Worm (Caenorhabditis elegans) whole organism, L1 larva: ENCODE results near the gene C50F4.10.

ENCODE experiments used
- F16B12.6 ChIP-seq: fragments of 150-350 bp; optimal IDR thresholded peaks from 2 replicates; lab custom pipeline; 2014; ENCODE audit warnings: missing biosample characterization, missing genetic modification characterization
- blmp-1 ChIP-seq: fragments of 150-350 bp; optimal IDR thresholded peaks from 2 replicates; lab custom pipeline; 2014; ENCODE audit warnings: missing biosample characterization, missing genetic modification characterization
- ceh-82 ChIP-seq, 3 experiments: fragments of 150-350 bp in 1 of 3; sonication (generic microtip) in 2 of 3; optimal IDR thresholded peaks; 2 replicates each; lab custom pipeline; 2014 to 2017; ENCODE audit warnings: missing biosample characterization in 3 of 3, missing genetic modification characterization in 3 of 3
- ceh-88 ChIP-seq: fragments of 200-800 bp; sonication (Bioruptor generic); IDR thresholded peaks from 2 replicates; pipeline ENCODE4 v1.3.6; 2022; ENCODE audit warnings: missing genetic modification characterization, missing compliant biosample characterization
- ceh-90 ChIP-seq: sonication (generic microtip); optimal IDR thresholded peaks from 2 replicates; lab custom pipeline; 2016; ENCODE audit warnings: missing genetic modification characterization, missing compliant biosample characterization
- ces-1 ChIP-seq: fragments of 150-350 bp; optimal IDR thresholded peaks from 2 replicates; lab custom pipeline; 2014; ENCODE audit warnings: missing biosample characterization, missing genetic modification reagents, missing genetic modification characterization
- dsc-1 ChIP-seq: sonication (generic microtip); optimal IDR thresholded peaks from 2 replicates; lab custom pipeline; 2016; ENCODE audit warnings: mild to moderate bottlenecking, missing genetic modification characterization, missing compliant biosample characterization
- efl-3 ChIP-seq: fragments of 200-800 bp; sonication (Bioruptor generic); optimal IDR thresholded peaks from 2 replicates; lab custom pipeline; 2018; ENCODE audit warnings: mild to moderate bottlenecking, missing genetic modification characterization, missing compliant biosample characterization
- egl-13 ChIP-seq: sonication (generic microtip); optimal IDR thresholded peaks from 2 replicates; lab custom pipeline; 2016; ENCODE audit warnings: missing genotype, missing genetic modification reagents, missing genetic modification characterization, missing compliant biosample characterization
- egl-27 ChIP-seq, 2 experiments: fragments of 150-350 bp in 1 of 2; sonication (generic microtip); optimal IDR thresholded peaks; 3 replicates each; lab custom pipeline; 2017 to 2018; ENCODE audit warnings: missing biosample characterization in 2 of 2, missing genetic modification characterization in 2 of 2, missing genetic modification reagents in 2 of 2
- elt-2 ChIP-seq: sonication (generic microtip); optimal IDR thresholded peaks from 2 replicates; lab custom pipeline; 2016; ENCODE audit warnings: missing genetic modification characterization, mild to moderate bottlenecking, inconsistent platforms, missing compliant biosample characterization, missing genetic modification reagents
- ets-5 ChIP-seq: fragments of 200-800 bp; sonication (Bioruptor generic); IDR thresholded peaks from 2 replicates; pipeline ENCODE4 v1.3.6; 2022; ENCODE audit warnings: missing genetic modification characterization, missing compliant biosample characterization
- fkh-10 ChIP-seq: sonication (generic microtip); optimal IDR thresholded peaks from 2 replicates; lab custom pipeline; 2017; ENCODE audit warnings: missing biosample characterization, missing genetic modification reagents, missing genetic modification characterization
- fkh-4 ChIP-seq: sonication (generic microtip); optimal IDR thresholded peaks from 2 replicates; lab custom pipeline; 2016; ENCODE audit warnings: missing compliant biosample characterization, missing genetic modification characterization, borderline replicate concordance
- grh-1 ChIP-seq: fragments of 200-800 bp; sonication (Bioruptor generic); IDR thresholded peaks from 2 replicates; pipeline ENCODE4 v1.3.6; 2022; ENCODE audit warnings: missing genetic modification reagents, missing genetic modification characterization, missing compliant biosample characterization
- hpl-2 ChIP-seq: fragments of 150-350 bp; optimal IDR thresholded peaks from 2 replicates; lab custom pipeline; 2014; ENCODE audit warnings: missing biosample characterization, missing genetic modification reagents, missing genetic modification characterization
- isw-1 ChIP-seq: fragments of 200-800 bp; sonication (Bioruptor generic); IDR thresholded peaks from 2 replicates; pipeline ENCODE4 v1.3.6; 2022; ENCODE audit warnings: missing genetic modification characterization, missing compliant biosample characterization
- lin-15B ChIP-seq: fragments of 150-350 bp; sonication (generic microtip); optimal IDR thresholded peaks from 3 replicates; lab custom pipeline; 2014; ENCODE audit warnings: missing biosample characterization, missing genetic modification characterization
- lin-35 ChIP-seq, 2 experiments: fragments of 150-350 bp; optimal IDR thresholded peaks; 2 replicates each; lab custom pipeline; 2014; ENCODE audit warnings: missing biosample characterization in 2 of 2, missing genetic modification characterization in 2 of 2, missing genetic modification reagents in 2 of 2
- mef-2 ChIP-seq: fragments of 150-350 bp; optimal IDR thresholded peaks from 2 replicates; lab custom pipeline; 2014; ENCODE audit warnings: missing biosample characterization, missing genetic modification characterization
- nhr-11 ChIP-seq: fragments of 150-350 bp; optimal IDR thresholded peaks from 2 replicates; lab custom pipeline; 2014; ENCODE audit warnings: missing biosample characterization, missing genetic modification characterization
- nhr-12 ChIP-seq: sonication (generic microtip); optimal IDR thresholded peaks from 2 replicates; lab custom pipeline; 2017; ENCODE audit warnings: missing biosample characterization, missing genetic modification characterization
- nhr-237 ChIP-seq: fragments of 150-350 bp; optimal IDR thresholded peaks from 2 replicates; lab custom pipeline; 2014; ENCODE audit warnings: missing biosample characterization, missing genetic modification characterization
- nhr-28 ChIP-seq: fragments of 150-350 bp; optimal IDR thresholded peaks from 2 replicates; lab custom pipeline; 2014; ENCODE audit warnings: missing biosample characterization, missing genetic modification characterization
- nhr-47 ChIP-seq: sonication (generic microtip); optimal IDR thresholded peaks from 2 replicates; lab custom pipeline; 2016; ENCODE audit warnings: mild to moderate bottlenecking, missing genetic modification characterization, moderate library complexity, missing compliant biosample characterization
- nhr-84 ChIP-seq: sonication (generic microtip); optimal IDR thresholded peaks from 2 replicates; lab custom pipeline; 2017; ENCODE audit warnings: missing biosample characterization, missing genetic modification characterization
- nhr-90 ChIP-seq: sonication (generic microtip); optimal IDR thresholded peaks from 2 replicates; lab custom pipeline; 2016; ENCODE audit warnings: mild to moderate bottlenecking, missing genetic modification characterization, missing compliant biosample characterization; ENCODE audit not compliant: poor library complexity
- pag-3 ChIP-seq: sonication (generic microtip); optimal IDR thresholded peaks from 2 replicates; lab custom pipeline; 2017; ENCODE audit warnings: missing genetic modification characterization, mild to moderate bottlenecking, missing compliant biosample characterization, antibody characterized with exemption, borderline replicate concordance; ENCODE audit not compliant: insufficient read depth
- skn-1 ChIP-seq: fragments of 150-350 bp; optimal IDR thresholded peaks from 2 replicates; lab custom pipeline; 2014; ENCODE audit warnings: missing biosample characterization, missing genetic modification characterization
- snpc-4 ChIP-seq: fragments of 150-350 bp; optimal IDR thresholded peaks from 2 replicates; lab custom pipeline; 2014; ENCODE audit warnings: missing biosample characterization, missing genetic modification characterization
- sptf-1 ChIP-seq: fragments of 150-350 bp; optimal IDR thresholded peaks from 2 replicates; lab custom pipeline; 2014; ENCODE audit warnings: missing biosample characterization, missing genetic modification characterization
- swsn-7 ChIP-seq: sonication (generic microtip); optimal IDR thresholded peaks from 2 replicates; lab custom pipeline; 2016; ENCODE audit warnings: missing genetic modification characterization, missing compliant biosample characterization
- unc-62 ChIP-seq: fragments of 150-350 bp; optimal IDR thresholded peaks from 2 replicates; lab custom pipeline; 2014; ENCODE audit warnings: missing biosample characterization, missing genetic modification reagents, missing genetic modification characterization
- unc-86 ChIP-seq: sonication (generic microtip); optimal IDR thresholded peaks from 2 replicates; lab custom pipeline; 2016; ENCODE audit warnings: missing genetic modification characterization, missing compliant biosample characterization
- vab-15 ChIP-seq: sonication (generic microtip); optimal IDR thresholded peaks from 2 replicates; lab custom pipeline; 2017; ENCODE audit warnings: missing genotype, mild to moderate bottlenecking, missing genetic modification characterization, missing compliant biosample characterization

C50F4.10 gene

DNA sequence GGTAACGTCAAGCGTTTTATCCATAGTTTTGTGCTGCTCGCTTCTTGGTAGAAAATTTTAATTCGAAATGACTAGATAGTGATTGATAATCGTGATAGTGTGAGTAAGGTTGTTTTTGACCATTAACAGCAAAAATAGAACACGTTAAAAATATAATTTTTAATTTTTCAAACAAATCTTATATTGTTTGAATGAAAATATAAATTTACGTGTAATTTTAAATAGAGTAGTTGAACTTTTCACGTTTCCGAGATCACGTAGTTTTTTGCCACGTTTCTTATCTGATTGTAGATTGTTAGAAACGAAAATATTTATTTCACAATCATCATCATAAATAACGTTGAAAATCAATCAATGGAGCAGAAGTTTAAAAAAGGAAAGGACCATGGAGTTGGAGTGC, at the start of gene C50F4.10, which contains the start of gene pfk-1.2:
TSS of gene C50F4.10 (minus strand) at position 101 of the 400 bp plus-strand sequence.
TSS of gene pfk-1.2 (plus strand) at position 325 of the 400 bp plus-strand sequence.
- TF ChIP-seq ceh-88 (GFP tag; lab: Robert Waterston, UW), result no peak
- no peak for TF ChIP-seq unc-86
- no peak for TF ChIP-seq unc-62 (GFP tag; lab: Kevin White, UChicago)
- TF ChIP-seq snpc-4 (tag; lab: Kevin White, UChicago), result no peak
- no peak for TF ChIP-seq fkh-4 (tag; lab: Kevin White, UChicago)
- TF ChIP-seq nhr-237 (tag; lab: Kevin White, UChicago), result no peak
- TF ChIP-seq nhr-28 (tag; lab: Kevin White, UChicago), result no peak
- no peak for TF ChIP-seq nhr-47 (tag; lab: Kevin White, UChicago)
- TF ChIP-seq swsn-7 (tag; lab: Kevin White, UChicago), result no peak
- TF ChIP-seq pag-3 (tag; lab: Kevin White, UChicago), result no peak
- no peak for TF ChIP-seq ceh-90 (tag; lab: Kevin White, UChicago)
- TF ChIP-seq lin-15B (tag; lab: Kevin White, UChicago), result no peak
- TF ChIP-seq isw-1 (GFP tag; lab: Robert Waterston, UW), result no peak
- TF ChIP-seq efl-3 (GFP tag; lab: Kevin White, UChicago), result no peak
- no peak for TF ChIP-seq egl-27 (tag; optimal IDR thresholded peaks at IDR 0.05; lab: Kevin White, UChicago)
- no peak for TF ChIP-seq vab-15 (tag; lab: Kevin White, UChicago)
- no peak for TF ChIP-seq nhr-84 (tag; lab: Kevin White, UChicago)

DNA sequence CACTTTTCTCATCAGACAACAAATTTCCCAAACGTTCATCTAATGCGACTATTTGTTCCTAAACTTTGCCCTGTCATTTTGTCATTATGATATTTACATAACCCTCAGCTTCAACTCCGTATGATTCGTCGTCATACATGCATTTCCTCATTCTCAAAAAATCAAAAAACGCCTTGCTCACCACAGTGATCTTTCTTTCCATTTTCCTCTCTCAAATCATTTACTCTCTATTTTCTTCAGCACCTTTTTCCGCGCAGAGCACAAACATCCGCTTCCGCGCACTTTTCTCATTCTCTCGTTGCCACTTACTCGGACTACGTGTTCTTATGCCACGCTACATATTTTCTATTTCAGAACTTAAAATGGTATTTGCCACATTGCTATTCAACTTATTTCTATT, 45.6 kb upstream of the C50F4.10 start, which contains the start of gene F25B3.2:
TSS of gene F25B3.2 (plus strand) at position 301 of the 400 bp plus-strand sequence.
- TF ChIP-seq sptf-1 (tag; lab: Kevin White, UChicago), result no peak
- TF ChIP-seq unc-62 (GFP tag; lab: Kevin White, UChicago), result no peak
- no peak for TF ChIP-seq lin-35 (GFP tag; optimal IDR thresholded peaks at IDR 0.05; lab: Kevin White, UChicago)
- no peak for TF ChIP-seq ceh-90 (tag; lab: Kevin White, UChicago)
- no peak for TF ChIP-seq ces-1
- TF ChIP-seq ets-5 (GFP tag; lab: Robert Waterston, UW), result no peak
- no peak for TF ChIP-seq F16B12.6
- no peak for TF ChIP-seq efl-3 (GFP tag; lab: Kevin White, UChicago)
- TF ChIP-seq skn-1 (tag; lab: Kevin White, UChicago), result no peak
- no peak for TF ChIP-seq grh-1
- TF ChIP-seq nhr-11 (tag; lab: Kevin White, UChicago), result no peak
- TF ChIP-seq fkh-10 (GFP tag; lab: Kevin White, UChicago), result no peak
- TF ChIP-seq hpl-2 (GFP tag; lab: Kevin White, UChicago), result no peak
- TF ChIP-seq blmp-1 (tag; lab: Kevin White, UChicago), result no peak
- TF ChIP-seq egl-13 (tag; lab: Kevin White, UChicago), result no peak
- no peak for TF ChIP-seq ceh-82 (tag; optimal IDR thresholded peaks at IDR 0.05; lab: Kevin White, UChicago)
- TF ChIP-seq mef-2, result no peak
- no peak for TF ChIP-seq nhr-28 (tag; lab: Kevin White, UChicago)
- no peak for TF ChIP-seq nhr-90 (tag; lab: Kevin White, UChicago)

DNA sequence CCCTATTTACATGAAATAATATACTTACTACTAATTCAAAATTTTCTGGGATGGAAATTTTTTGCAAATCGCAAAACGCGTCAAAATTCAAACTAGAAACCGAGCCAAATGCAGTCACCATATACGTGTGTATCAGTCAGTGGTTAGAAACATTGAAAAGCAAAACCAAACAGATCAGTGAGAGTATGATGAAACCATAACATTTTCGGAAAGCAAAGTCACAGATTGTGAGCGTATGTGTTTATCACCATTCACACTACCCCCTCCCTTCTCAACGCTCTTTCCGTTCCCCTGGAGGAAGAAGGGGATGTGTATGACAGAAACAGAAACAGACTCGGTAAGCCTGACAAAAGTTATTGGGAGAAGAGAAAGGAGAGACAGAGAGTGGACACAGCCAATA, 40.3 kb upstream of the C50F4.10 start:
- TF ChIP-seq dsc-1 (tag; lab: Kevin White, UChicago), result no peak
- TF ChIP-seq mef-2, result no peak
- no peak for TF ChIP-seq sptf-1 (tag; lab: Kevin White, UChicago)
- peak; percentile 30 for TF ChIP-seq blmp-1 (tag; lab: Kevin White, UChicago)
- TF ChIP-seq nhr-12 (tag; lab: Kevin White, UChicago), result no peak
- TF ChIP-seq, all 84 proteins: peak for 1

DNA sequence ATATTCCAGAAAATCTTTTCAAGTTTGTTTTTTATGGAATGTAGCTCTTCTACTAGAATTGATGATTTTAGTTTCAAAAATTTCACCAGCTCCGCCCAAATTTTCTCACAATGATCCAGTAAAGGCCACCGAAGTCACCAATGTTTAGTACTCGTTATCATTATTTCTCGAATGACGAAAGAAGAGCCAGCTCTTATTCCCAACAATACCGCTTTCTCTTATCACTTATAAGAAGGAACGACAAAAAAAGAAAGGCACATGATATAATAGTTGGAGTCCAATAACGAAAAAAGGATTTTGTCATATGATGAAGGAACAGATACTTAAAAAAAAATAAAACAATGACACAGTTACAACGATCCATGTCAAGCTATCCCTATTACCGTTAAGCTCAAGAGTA, 39.7 kb upstream of the C50F4.10 start:
- TF ChIP-seq sptf-1 (tag; lab: Kevin White, UChicago), result no peak
- peak; percentile 68 for TF ChIP-seq elt-2 (tag; lab: Kevin White, UChicago)
